Worm (Caenorhabditis elegans) whole organism, L1 larva: Measurements from ENCODE around the gene Y75B8A.10.
"Not testable (repeated sequence)": the region's sequence is repeated elsewhere in the genome, so short reads cannot be mapped to it uniquely, and the experiment has no call there.

Experiments
- C16A3.4 ChIP-seq: fragments of 150-350 bp; optimal IDR thresholded peaks from 2 replicates; lab custom pipeline; 2014; ENCODE audit warnings: missing biosample characterization, missing genetic modification characterization
- alr-1 ChIP-seq: fragments of 200-800 bp; sonication (Bioruptor generic); optimal IDR thresholded peaks from 2 replicates; lab custom pipeline; 2018; ENCODE audit warnings: borderline replicate concordance, mild to moderate bottlenecking, missing genetic modification characterization, missing compliant biosample characterization
- aly-2 ChIP-seq: fragments of 150-350 bp; optimal IDR thresholded peaks from 2 replicates; lab custom pipeline; 2014; ENCODE audit warnings: missing biosample characterization, missing genetic modification characterization
- blmp-1 ChIP-seq: fragments of 150-350 bp; optimal IDR thresholded peaks from 2 replicates; lab custom pipeline; 2014; ENCODE audit warnings: missing biosample characterization, missing genetic modification characterization
- ceh-88 ChIP-seq: fragments of 200-800 bp; sonication (Bioruptor generic); IDR thresholded peaks from 2 replicates; pipeline ENCODE4 v1.3.6; 2022; ENCODE audit warnings: missing genetic modification characterization, missing compliant biosample characterization
- ceh-90 ChIP-seq: sonication (generic microtip); optimal IDR thresholded peaks from 2 replicates; lab custom pipeline; 2016; ENCODE audit warnings: missing genetic modification characterization, missing compliant biosample characterization
- dpl-1 ChIP-seq, 3 experiments: fragments of 150-350 bp in 2 of 3; sonication (generic microtip) in 1 of 3; optimal IDR thresholded peaks; 2 replicates each; lab custom pipeline; 2014 to 2017; ENCODE audit warnings: missing biosample characterization in 3 of 3, missing genetic modification characterization in 3 of 3, missing genetic modification reagents in 3 of 3
- efl-3 ChIP-seq: fragments of 200-800 bp; sonication (Bioruptor generic); optimal IDR thresholded peaks from 2 replicates; lab custom pipeline; 2018; ENCODE audit warnings: mild to moderate bottlenecking, missing genetic modification characterization, missing compliant biosample characterization
- egl-27 ChIP-seq, 2 experiments: fragments of 150-350 bp in 1 of 2; sonication (generic microtip); optimal IDR thresholded peaks; 3 replicates each; lab custom pipeline; 2017 to 2018; ENCODE audit warnings: missing biosample characterization in 2 of 2, missing genetic modification characterization in 2 of 2, missing genetic modification reagents in 2 of 2
- elt-3 ChIP-seq, 6 experiments: fragments of 150-350 bp in 1 of 6; sonication (generic microtip); optimal IDR thresholded peaks; 2 replicates each; lab custom pipeline; 2017 to 2018; ENCODE audit warnings: missing biosample characterization in 6 of 6, missing genetic modification characterization in 6 of 6, inconsistent platforms in 1 of 6
- ets-5 ChIP-seq: fragments of 200-800 bp; sonication (Bioruptor generic); IDR thresholded peaks from 2 replicates; pipeline ENCODE4 v1.3.6; 2022; ENCODE audit warnings: missing genetic modification characterization, missing compliant biosample characterization
- fkh-10 ChIP-seq: sonication (generic microtip); optimal IDR thresholded peaks from 2 replicates; lab custom pipeline; 2017; ENCODE audit warnings: missing biosample characterization, missing genetic modification reagents, missing genetic modification characterization
- fkh-4 ChIP-seq: sonication (generic microtip); optimal IDR thresholded peaks from 2 replicates; lab custom pipeline; 2016; ENCODE audit warnings: missing compliant biosample characterization, missing genetic modification characterization, borderline replicate concordance
- grh-1 ChIP-seq: fragments of 200-800 bp; sonication (Bioruptor generic); IDR thresholded peaks from 2 replicates; pipeline ENCODE4 v1.3.6; 2022; ENCODE audit warnings: missing genetic modification reagents, missing genetic modification characterization, missing compliant biosample characterization
- hlh-17 ChIP-seq: fragments of 200-800 bp; sonication (Bioruptor generic); optimal IDR thresholded peaks from 2 replicates; lab custom pipeline; 2018; ENCODE audit warnings: missing genetic modification characterization, mild to moderate bottlenecking, missing compliant biosample characterization, moderate library complexity, borderline replicate concordance
- hlh-4 ChIP-seq: sonication (generic microtip); optimal IDR thresholded peaks from 2 replicates; lab custom pipeline; 2016; ENCODE audit warnings: mild to moderate bottlenecking, missing genetic modification characterization, missing compliant biosample characterization
- hpl-2 ChIP-seq: fragments of 150-350 bp; optimal IDR thresholded peaks from 2 replicates; lab custom pipeline; 2014; ENCODE audit warnings: missing biosample characterization, missing genetic modification reagents, missing genetic modification characterization
- isw-1 ChIP-seq: fragments of 200-800 bp; sonication (Bioruptor generic); IDR thresholded peaks from 2 replicates; pipeline ENCODE4 v1.3.6; 2022; ENCODE audit warnings: missing genetic modification characterization, missing compliant biosample characterization
- lin-14 ChIP-seq: fragments of 200-800 bp; sonication (Bioruptor generic); optimal IDR thresholded peaks from 2 replicates; lab custom pipeline; 2018; ENCODE audit warnings: mild to moderate bottlenecking, missing genetic modification characterization, moderate library complexity, missing compliant biosample characterization
- lir-3 ChIP-seq: sonication (generic microtip); optimal IDR thresholded peaks from 2 replicates; lab custom pipeline; 2016; ENCODE audit warnings: mild to moderate bottlenecking, missing genetic modification characterization, moderate library complexity, missing compliant biosample characterization; ENCODE audit not compliant: poor library complexity
- lsy-2 ChIP-seq, 2 experiments: fragments of 150-350 bp; optimal IDR thresholded peaks; 2 replicates each; lab custom pipeline; 2014; ENCODE audit warnings: missing biosample characterization in 2 of 2, missing genetic modification characterization in 2 of 2
- mdl-1 ChIP-seq, 2 experiments: fragments of 150-350 bp; optimal IDR thresholded peaks; 2 replicates each; lab custom pipeline; 2014 to 2017; ENCODE audit warnings: missing biosample characterization in 2 of 2, missing genetic modification characterization in 2 of 2, inconsistent platforms in 1 of 2
- mef-2 ChIP-seq: fragments of 150-350 bp; optimal IDR thresholded peaks from 2 replicates; lab custom pipeline; 2014; ENCODE audit warnings: missing biosample characterization, missing genetic modification characterization
- mep-1 ChIP-seq: fragments of 150-350 bp; optimal IDR thresholded peaks from 2 replicates; lab custom pipeline; 2014; ENCODE audit warnings: missing biosample characterization, missing genetic modification characterization
- nhr-11 ChIP-seq: fragments of 150-350 bp; optimal IDR thresholded peaks from 2 replicates; lab custom pipeline; 2014; ENCODE audit warnings: missing biosample characterization, missing genetic modification characterization
- nhr-19 ChIP-seq: fragments of 200-800 bp; sonication (Bioruptor generic); conservative IDR thresholded peaks from 2 replicates; pipeline ENCODE4 v1.3.6; 2022; ENCODE audit warnings: missing genetic modification characterization, missing compliant biosample characterization
- nhr-20 ChIP-seq: sonication (generic microtip); optimal IDR thresholded peaks from 2 replicates; lab custom pipeline; 2016; ENCODE audit warnings: mild to moderate bottlenecking, missing genetic modification characterization, missing compliant biosample characterization
- nhr-237 ChIP-seq: fragments of 150-350 bp; optimal IDR thresholded peaks from 2 replicates; lab custom pipeline; 2014; ENCODE audit warnings: missing biosample characterization, missing genetic modification characterization
- nhr-47 ChIP-seq: sonication (generic microtip); optimal IDR thresholded peaks from 2 replicates; lab custom pipeline; 2016; ENCODE audit warnings: mild to moderate bottlenecking, missing genetic modification characterization, moderate library complexity, missing compliant biosample characterization
- nhr-90 ChIP-seq: sonication (generic microtip); optimal IDR thresholded peaks from 2 replicates; lab custom pipeline; 2016; ENCODE audit warnings: mild to moderate bottlenecking, missing genetic modification characterization, missing compliant biosample characterization; ENCODE audit not compliant: poor library complexity
- pax-3 ChIP-seq: fragments of 200-800 bp; sonication (Bioruptor generic); optimal IDR thresholded peaks from 2 replicates; lab custom pipeline; 2018; ENCODE audit warnings: mild to moderate bottlenecking, missing genetic modification characterization, moderate library complexity, missing compliant biosample characterization
- rnt-1 ChIP-seq: sonication (generic microtip); optimal IDR thresholded peaks from 2 replicates; lab custom pipeline; 2016; ENCODE audit warnings: mild to moderate bottlenecking, missing genetic modification characterization, moderate library complexity, missing compliant biosample characterization
- skn-1 ChIP-seq: fragments of 150-350 bp; optimal IDR thresholded peaks from 2 replicates; lab custom pipeline; 2014; ENCODE audit warnings: missing biosample characterization, missing genetic modification characterization
- tlp-1 ChIP-seq: fragments of 150-350 bp; optimal IDR thresholded peaks from 2 replicates; lab custom pipeline; 2014; ENCODE audit warnings: missing biosample characterization, missing genetic modification characterization
- unc-130 ChIP-seq: fragments of 150-350 bp; optimal IDR thresholded peaks from 2 replicates; lab custom pipeline; 2017; ENCODE audit warnings: missing biosample characterization, missing genetic modification characterization, inconsistent platforms
- unc-86 ChIP-seq: sonication (generic microtip); optimal IDR thresholded peaks from 2 replicates; lab custom pipeline; 2016; ENCODE audit warnings: missing genetic modification characterization, missing compliant biosample characterization
- unc-98 ChIP-seq: fragments of 200-800 bp; sonication (Bioruptor generic); IDR thresholded peaks from 2 replicates; pipeline ENCODE4 v1.3.6; 2022; ENCODE audit warnings: missing genetic modification characterization, missing compliant biosample characterization
- vab-15 ChIP-seq: sonication (generic microtip); optimal IDR thresholded peaks from 2 replicates; lab custom pipeline; 2017; ENCODE audit warnings: missing genotype, mild to moderate bottlenecking, missing genetic modification characterization, missing compliant biosample characterization
- zag-1 ChIP-seq: fragments of 150-350 bp; optimal IDR thresholded peaks from 2 replicates; lab custom pipeline; 2014; ENCODE audit warnings: missing biosample characterization, missing genetic modification characterization
- zip-4 ChIP-seq: fragments of 200-800 bp; sonication (Bioruptor generic); optimal IDR thresholded peaks from 2 replicates; lab custom pipeline; 2018; ENCODE audit warnings: mild to moderate bottlenecking, missing genetic modification characterization, moderate library complexity, missing compliant biosample characterization

Gene Y75B8A.10

ce11 chrIII:12177145-12177544 is 5.7 kb downstream of the Y75B8A.10 start, which contains the start of gene gly-11:
TSS of gene gly-11 (minus strand) at chrIII:12177245.
- TF ChIP-seq mep-1; zag-1 (tag; lab: Kevin White, UChicago); lsy-2 (tag; optimal IDR thresholded peaks at IDR 0.05; lab: Kevin White, UChicago): not testable (repeated sequence)
- TF ChIP-seq, all 84 proteins: peak for 0; not testable (repeated sequence) for 84

ce11 chrIII:12167030-12167429 is 15.8 kb downstream of the Y75B8A.10 start:
- TF ChIP-seq unc-86 (no peak), egl-27 (tag; optimal IDR thresholded peaks at IDR 0.05; lab: Kevin White, UChicago) (no peak), unc-130 (no peak), ets-5 (GFP tag; lab: Robert Waterston, UW) (no peak), zag-1 (tag; lab: Kevin White, UChicago) (no peak)

- TF ChIP-seq vab-15 (tag; lab: Kevin White, UChicago) = no peak
- no peak for TF ChIP-seq fkh-10
- TF ChIP-seq nhr-90 (tag; lab: Kevin White, UChicago) = no peak
- no peak for TF ChIP-seq ceh-88 (GFP tag; lab: Robert Waterston, UW)
- TF ChIP-seq skn-1 (tag; lab: Kevin White, UChicago) = no peak
- TF ChIP-seq mep-1 = no peak
- no peak for TF ChIP-seq alr-1 (tag; lab: Kevin White, UChicago)
- TF ChIP-seq mef-2 (tag; lab: Kevin White, UChicago) = no peak
- TF ChIP-seq dpl-1 (GFP tag; optimal IDR thresholded peaks at IDR 0.05; lab: Kevin White, UChicago) = no peak
- no peak for TF ChIP-seq zip-4 (GFP tag; lab: Kevin White, UChicago)
- TF ChIP-seq mdl-1 (tag; optimal IDR thresholded peaks at IDR 0.05; lab: Kevin White, UChicago) = no peak
- no peak for TF ChIP-seq elt-3 (tag; optimal IDR thresholded peaks at IDR 0.05; lab: Kevin White, UChicago)
- TF ChIP-seq isw-1 (GFP tag; lab: Robert Waterston, UW) = no peak
- no peak for TF ChIP-seq nhr-20 (tag; lab: Kevin White, UChicago)
- no peak for TF ChIP-seq tlp-1 (tag; lab: Kevin White, UChicago)
Measured at ce11 chrIII:12165305-12165704, 17.5 kb downstream of the Y75B8A.10 start.

- TF ChIP-seq blmp-1 (tag; lab: Kevin White, UChicago) (no peak), ceh-88 (GFP tag; lab: Robert Waterston, UW) (no peak), isw-1 (GFP tag; lab: Robert Waterston, UW) (no peak), lin-14 (no peak), ceh-90 (tag; lab: Kevin White, UChicago) (no peak), lir-3 (tag; lab: Kevin White, UChicago) (no peak), nhr-11 (tag; lab: Kevin White, UChicago) (no peak)
- TF ChIP-seq, all 84 proteins: peak for 0
Measured at ce11 chrIII:12164414-12164813, 18.4 kb downstream of the Y75B8A.10 start.

- TF ChIP-seq hlh-17 (no peak), grh-1 (GFP tag; lab: Robert Waterston, UW) (no peak), unc-98 (no peak), fkh-4 (tag; lab: Kevin White, UChicago) (no peak), nhr-47 (tag; lab: Kevin White, UChicago) (no peak)
- TF ChIP-seq, all 84 proteins: peak for 0
Measured at ce11 chrIII:12160929-12161328, 21.9 kb downstream of the Y75B8A.10 start.

- TF ChIP-seq hlh-4 (tag; lab: Kevin White, UChicago) = no peak
- TF ChIP-seq nhr-237 = no peak
- no peak for TF ChIP-seq efl-3 (GFP tag; lab: Kevin White, UChicago)
- no peak for TF ChIP-seq lin-14
- no peak for TF ChIP-seq rnt-1 (tag; lab: Kevin White, UChicago)
- TF ChIP-seq aly-2 (tag; lab: Kevin White, UChicago) = no peak
- TF ChIP-seq C16A3.4 (tag; lab: Kevin White, UChicago) = no peak
- TF ChIP-seq nhr-19 = no peak
- TF ChIP-seq blmp-1 (tag; lab: Kevin White, UChicago) = no peak
- no peak for TF ChIP-seq mep-1
- no peak for TF ChIP-seq nhr-20 (tag; lab: Kevin White, UChicago)
- TF ChIP-seq pax-3 (tag; lab: Kevin White, UChicago) = no peak
- no peak for TF ChIP-seq hpl-2 (GFP tag; lab: Kevin White, UChicago)
Measured at ce11 chrIII:12160458-12160857, 22.4 kb downstream of the Y75B8A.10 start, which contains the start of gene Y75B8A.8. TSS of gene Y75B8A.8 (plus strand) at chrIII:12160758.
